Fruit fly (Drosophila melanogaster): ENCODE results near the gene CG5342.
A peak's percentile ranks its signal among the peaks of the same experiment; 100 is the strongest.

Gene CG5342

dm6 chr3R:11618879-11619278, 40.3 kb downstream of the CG5342 start (continued):
- no peak for TF ChIP-seq z (GFP tag; IDR thresholded peaks at IDR 0.05)
- 0 out of 3 replicates have a peak, but pooled peaks have one; percentile 41 for TF ChIP-seq CG16813 (GFP tag; IDR thresholded peaks at IDR 0.05; ENCODE audit: partially characterized antibody)
- TF ChIP-seq ewg (GFP tag; optimal IDR thresholded peaks at IDR 0.05), result no peak
- peak; percentile 97 for TF ChIP-seq CG15073 (GFP tag; optimal IDR thresholded peaks at IDR 0.05)
- TF ChIP-seq chm (GFP tag; IDR thresholded peaks at IDR 0.05), result peak; percentile 55; the same call in 1 of the 2 replicates
- no peak for TF ChIP-seq CG3065 (GFP tag; optimal IDR thresholded peaks at IDR 0.05)
- TF ChIP-seq gt (GFP tag; IDR thresholded peaks at IDR 0.05), result no peak
- TF ChIP-seq Dad (GFP tag; optimal IDR thresholded peaks at IDR 0.05), result no peak
- TF ChIP-seq crol (GFP tag; IDR thresholded peaks at IDR 0.05), result peak; percentile 72
- peak; percentile 40 for TF ChIP-seq twi (tag; optimal IDR thresholded peaks at IDR 0.05)
- TF ChIP-seq Xrp1 (GFP tag; IDR thresholded peaks at IDR 0.05), result 0 out of 2 replicates have a peak, but pooled peaks have one; percentile 10
- TF ChIP-seq CG17361 (GFP tag; IDR thresholded peaks at IDR 0.05), result no peak
- no peak for TF ChIP-seq CG16815 (GFP tag; optimal IDR thresholded peaks at IDR 0.05)
- 0 out of 3 replicates have a peak, but pooled peaks have one; percentile 8 for TF ChIP-seq dysf (GFP tag; IDR thresholded peaks at IDR 0.05)
- peak; percentile 1 for TF ChIP-seq CG8388 (GFP tag; optimal IDR thresholded peaks at IDR 0.05)
- TF ChIP-seq D (optimal IDR thresholded peaks at IDR 0.05), result peak; percentile 17
- no peak for TF ChIP-seq D (GFP tag; optimal IDR thresholded peaks at IDR 0.05)
- 0 out of 3 replicates have a peak, but pooled peaks have one; percentile 46 for TF ChIP-seq CG2199 (GFP tag; IDR thresholded peaks at IDR 0.05)
- TF ChIP-seq CG12155 (GFP tag; optimal IDR thresholded peaks at IDR 0.05), result no peak
- TF ChIP-seq MBD-R2 (GFP tag; IDR thresholded peaks at IDR 0.05), result no peak

- TF ChIP-seq grn (GFP tag; optimal IDR thresholded peaks at IDR 0.05), result peak; percentile 23
- TF ChIP-seq CG12391 (tag; optimal IDR thresholded peaks at IDR 0.05), result peak; percentile 80
- peak; percentile 53 for TF ChIP-seq CG13123 (GFP tag; optimal IDR thresholded peaks at IDR 0.05)
- no peak for TF ChIP-seq sima (GFP tag; optimal IDR thresholded peaks at IDR 0.05)
- peak; percentile 65 for TF ChIP-seq cas (GFP tag; IDR thresholded peaks at IDR 0.05)
- TF ChIP-seq Optix (GFP tag; IDR thresholded peaks at IDR 0.05), result peak; percentile 68; the same call in 2 of the 3 replicates
- TF ChIP-seq CG7271 (tag; optimal IDR thresholded peaks at IDR 0.05), result no peak
- peak; percentile 69 for TF ChIP-seq Hr3 (GFP tag; optimal IDR thresholded peaks at IDR 0.05)
- peak; percentile 21 for TF ChIP-seq CG3838 (GFP tag; optimal IDR thresholded peaks at IDR 0.05)
- peak; percentile 82 for TF ChIP-seq Dbx (GFP tag; IDR thresholded peaks at IDR 0.05)
- TF ChIP-seq CG14441 (GFP tag; IDR thresholded peaks at IDR 0.05), result peak; percentile 66
- TF ChIP-seq Sry-δ (GFP tag; optimal IDR thresholded peaks at IDR 0.05), result peak; percentile 70
- TF ChIP-seq Dp (GFP tag; optimal IDR thresholded peaks at IDR 0.05), result peak; percentile 85
- TF ChIP-seq CoRest (tag; optimal IDR thresholded peaks at IDR 0.05), result peak; percentile 79
- TF ChIP-seq CG10654 (GFP tag; optimal IDR thresholded peaks at IDR 0.05), result peak; percentile 68
- TF ChIP-seq CG9797 (GFP tag; optimal IDR thresholded peaks at IDR 0.05), result peak; percentile 100
- peak; percentile 62 for TF ChIP-seq repo (GFP tag; optimal IDR thresholded peaks at IDR 0.05)
- no peak for TF ChIP-seq z (GFP tag; IDR thresholded peaks at IDR 0.05)
- TF ChIP-seq CG17829 (tag; optimal IDR thresholded peaks at IDR 0.05), result peak; percentile 76
- peak; percentile 11; the same call in 1 of the 2 replicates for TF ChIP-seq onecut (GFP tag; IDR thresholded peaks at IDR 0.05)
- TF ChIP-seq CG8765 (GFP tag; IDR thresholded peaks at IDR 0.05), result peak; percentile 69; the same call in 1 of the 2 replicates
- peak; percentile 29 for TF ChIP-seq CG7928 (GFP tag; optimal IDR thresholded peaks at IDR 0.05)
- TF ChIP-seq CG12104 (GFP tag; optimal IDR thresholded peaks at IDR 0.05), result peak; percentile 1
- TF ChIP-seq crp (GFP tag; optimal IDR thresholded peaks at IDR 0.05), result peak in 1 of 2 experiments; percentile 45
- peak; percentile 61 for TF ChIP-seq CG7745 (tag; optimal IDR thresholded peaks at IDR 0.05)
- TF ChIP-seq eve (GFP tag; optimal IDR thresholded peaks at IDR 0.05), result no peak
- TF ChIP-seq CG1024 (GFP tag; IDR thresholded peaks at IDR 0.05), result peak; percentile 38; the same call in 1 of the 2 replicates
- peak; percentile 31 for TF ChIP-seq CG10147 (GFP tag; optimal IDR thresholded peaks at IDR 0.05)
- no peak; the same call in 2 of the 3 replicates for TF ChIP-seq B-H1 (GFP tag; IDR thresholded peaks at IDR 0.05)
- peak; percentile 43 for TF ChIP-seq twi (tag; optimal IDR thresholded peaks at IDR 0.05)
- TF ChIP-seq Doc2 (GFP tag; IDR thresholded peaks at IDR 0.05), result no peak
- peak; percentile 12 for TF ChIP-seq Oli (tag; optimal IDR thresholded peaks at IDR 0.05)
These were observed 41.2 kb downstream of the CG5342 start, which contains the start of the genes Jupiter and CG14710 for dm6 chr3R:11619709-11620409. TSS of gene Jupiter (minus strand) at chr3R:11619906. TSS of gene CG14710 (plus strand) at chr3R:11620090.

Data from whole organism, embryonic.